Worm (Caenorhabditis elegans): ENCODE measurements around the gene H40L08.9.

Gene H40L08.9

DNA sequence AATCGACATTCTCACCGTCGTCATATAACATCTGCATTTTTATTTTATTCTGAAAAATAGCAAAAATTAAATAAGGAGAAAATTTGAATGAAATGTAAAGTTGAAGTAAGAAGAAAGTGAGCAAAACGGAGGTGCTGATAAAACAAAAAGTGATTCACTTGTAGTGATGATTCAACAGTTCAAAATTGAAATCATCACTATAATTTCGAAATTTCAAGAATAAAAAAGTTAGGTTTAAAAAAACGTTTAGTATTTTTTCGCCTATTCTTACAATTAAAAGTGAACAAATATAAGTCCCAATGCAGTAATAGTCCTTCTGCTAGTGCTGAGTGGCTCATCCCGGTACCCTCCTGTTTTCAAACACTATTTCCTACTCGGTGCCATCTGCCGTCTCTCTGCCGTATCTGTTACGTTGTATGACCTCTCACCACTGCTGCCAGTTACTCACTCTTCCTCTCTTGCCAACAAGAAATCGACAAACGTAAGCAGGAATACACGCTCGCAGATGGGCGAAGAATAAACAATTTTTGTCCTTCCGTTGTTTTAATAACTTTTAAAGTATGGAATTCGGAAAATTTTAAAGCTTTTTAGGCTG is 24.2 kb upstream of the H40L08.9 start, which contains the start of gene dhhc-1:
dhhc-1 (minus strand) TSS at position 51 of the 595 bp plus-strand sequence.
- TF ChIP-seq nfya-1 (tag; optimal IDR thresholded peaks at IDR 0.05) (peak; percentile 59), unc-42 (tag; optimal IDR thresholded peaks at IDR 0.05) (peak; percentile 4), fkh-10 (GFP tag; optimal IDR thresholded peaks at IDR 0.05) (no peak), ceh-31 (tag; optimal IDR thresholded peaks at IDR 0.05) (peak; percentile 56), ceh-18 (tag; optimal IDR thresholded peaks at IDR 0.05) (peak; percentile 26), unc-55 (GFP tag; optimal IDR thresholded peaks at IDR 0.05) (peak; percentile 40)

DNA sequence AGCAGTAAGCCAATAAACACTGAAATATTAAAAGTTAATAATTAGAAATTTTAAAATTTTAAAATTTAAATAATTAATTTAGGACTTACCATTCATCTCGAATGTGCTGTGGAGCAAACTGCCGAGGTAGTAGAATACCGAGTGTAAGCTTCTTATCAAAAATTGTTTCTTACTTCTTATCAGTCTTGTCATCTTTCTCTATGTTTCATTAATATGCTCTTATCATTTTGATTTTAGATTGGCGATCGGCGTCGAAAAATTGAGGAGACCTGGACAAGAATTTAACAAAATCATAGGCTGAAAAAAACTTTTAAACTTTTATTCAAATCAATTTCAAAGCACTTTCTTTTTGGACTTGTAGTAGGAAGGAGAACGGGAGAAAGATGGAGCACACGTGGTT is 21.5 kb upstream of the H40L08.9 start, which contains the start of gene F09B12.3:
F09B12.3 (minus strand) TSS at position 192 of the 400 bp plus-strand sequence.
- peak; percentile 73 for TF ChIP-seq elt-2 (tag; optimal IDR thresholded peaks at IDR 0.05)
- no peak for TF ChIP-seq ttx-3 (tag; optimal IDR thresholded peaks at IDR 0.05)

DNA sequence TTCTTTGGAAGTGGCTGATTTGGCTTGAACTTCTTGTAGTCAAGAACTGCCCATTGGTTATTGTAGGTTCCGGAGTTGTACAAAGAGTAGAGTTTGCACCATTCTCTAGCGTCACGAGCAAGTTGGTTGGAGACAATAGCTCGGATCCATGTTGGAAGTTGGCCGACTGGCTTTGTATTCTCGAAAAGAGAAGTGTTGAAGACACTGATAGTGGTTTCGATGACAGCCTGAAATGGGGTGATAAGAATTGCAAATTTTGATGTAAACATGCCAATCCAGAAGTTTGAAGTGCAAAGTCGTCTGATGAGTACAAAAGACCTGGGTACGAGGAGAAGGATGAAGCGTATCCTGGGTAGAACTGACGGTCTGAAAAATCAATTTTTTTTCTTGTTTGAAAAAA is 20.0 kb upstream of the H40L08.9 start:
- TF ChIP-seq ceh-31 (tag; optimal IDR thresholded peaks at IDR 0.05) (no peak), fkh-10 (GFP tag; optimal IDR thresholded peaks at IDR 0.05) (no peak), pqm-1 (tag; optimal IDR thresholded peaks at IDR 0.05) (no peak), ttx-3 (tag; optimal IDR thresholded peaks at IDR 0.05) (no peak), ceh-45 (GFP tag; IDR thresholded peaks at IDR 0.05) (no peak), rnt-1 (tag; optimal IDR thresholded peaks at IDR 0.05) (no peak), ceh-6 (GFP tag; optimal IDR thresholded peaks at IDR 0.05) (no peak), lim-6 (tag; optimal IDR thresholded peaks at IDR 0.05) (no peak), pha-2 (tag; optimal IDR thresholded peaks at IDR 0.05) (no peak), C08G9.2 (tag; optimal IDR thresholded peaks at IDR 0.05) (no peak), lin-11 (tag; optimal IDR thresholded peaks at IDR 0.05) (no peak), ref-2 (tag; optimal IDR thresholded peaks at IDR 0.05) (no peak), ceh-9 (tag; optimal IDR thresholded peaks at IDR 0.05) (no peak), hlh-6 (tag; optimal IDR thresholded peaks at IDR 0.05) (no peak), T23F11.4 (GFP tag; optimal IDR thresholded peaks at IDR 0.05) (no peak), ceh-18 (tag; optimal IDR thresholded peaks at IDR 0.05) (no peak), nhr-11 (tag; optimal IDR thresholded peaks at IDR 0.05) (no peak), hlh-15 (tag; optimal IDR thresholded peaks at IDR 0.05) (no peak), pha-4 (tag; optimal IDR thresholded peaks at IDR 0.05) (no peak), sox-2 (GFP tag; IDR thresholded peaks at IDR 0.05) (no peak)

DNA sequence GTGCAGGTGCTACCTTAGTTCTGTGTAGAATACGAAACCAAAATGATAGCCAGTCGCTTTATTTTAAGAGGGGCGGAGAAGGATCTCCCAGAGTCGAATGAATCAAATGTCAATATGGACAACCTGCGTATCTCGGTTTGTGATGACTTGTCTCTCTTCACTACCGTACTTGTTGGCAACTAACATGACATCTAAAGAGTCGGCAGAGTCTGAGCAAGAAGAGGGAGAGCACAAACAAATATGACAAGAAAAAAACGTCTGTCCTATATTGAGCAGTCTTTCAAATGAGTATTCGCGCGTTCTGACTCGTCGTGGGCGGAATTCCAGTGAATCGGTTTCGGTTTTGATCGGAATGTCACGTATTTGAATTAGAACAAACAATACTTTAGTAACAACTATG is 18.7 kb upstream of the H40L08.9 start, which contains the start of gene F09B12.7:
F09B12.7 (minus strand) TSS at position 101 of the 400 bp plus-strand sequence.
- no peak for TF ChIP-seq unc-86 (tag; optimal IDR thresholded peaks at IDR 0.05)

DNA sequence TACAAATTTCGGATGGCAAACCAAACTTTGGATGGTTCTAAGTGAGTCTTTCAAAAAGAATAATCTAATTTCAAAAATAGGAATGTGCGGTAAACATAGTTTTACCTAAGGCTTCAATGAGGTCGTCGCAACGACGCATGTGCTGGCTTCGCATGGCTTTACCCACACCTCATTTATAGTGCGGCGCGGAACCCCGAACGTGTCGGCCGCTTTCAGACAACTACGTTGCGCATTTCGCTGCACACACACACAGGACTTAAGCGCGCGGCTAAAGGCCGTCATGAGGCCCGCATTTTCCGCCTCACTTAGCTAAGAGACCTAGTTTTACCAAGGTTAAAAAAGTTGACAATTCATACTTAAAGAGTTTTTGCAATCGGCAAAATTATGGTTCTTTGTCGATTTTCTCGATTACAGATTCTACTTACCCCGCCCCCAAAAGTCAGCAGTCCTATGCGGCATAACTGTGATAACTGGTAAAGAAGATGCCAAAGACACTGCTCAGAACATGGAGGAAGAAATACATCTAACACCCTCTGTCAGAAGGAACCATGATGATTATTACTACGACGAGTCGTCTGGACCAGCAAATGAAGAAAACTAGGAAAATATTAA is 16.6 kb upstream of the H40L08.9 start:
- TF ChIP-seq pag-3 (tag; optimal IDR thresholded peaks at IDR 0.05; ENCODE audit: borderline replicate concordance): no peak
- no peak for TF ChIP-seq nhr-11 (tag; optimal IDR thresholded peaks at IDR 0.05)
- TF ChIP-seq gmeb-2 (tag; optimal IDR thresholded peaks at IDR 0.05): no peak
- no peak for TF ChIP-seq C08G9.2 (tag; optimal IDR thresholded peaks at IDR 0.05)
- TF ChIP-seq ahr-1 (tag; optimal IDR thresholded peaks at IDR 0.05): no peak
- TF ChIP-seq F13H6.1 (tag; optimal IDR thresholded peaks at IDR 0.05): no peak
- TF ChIP-seq ceh-2 (tag; optimal IDR thresholded peaks at IDR 0.05): no peak
- TF ChIP-seq pha-2 (tag; optimal IDR thresholded peaks at IDR 0.05): no peak

DNA sequence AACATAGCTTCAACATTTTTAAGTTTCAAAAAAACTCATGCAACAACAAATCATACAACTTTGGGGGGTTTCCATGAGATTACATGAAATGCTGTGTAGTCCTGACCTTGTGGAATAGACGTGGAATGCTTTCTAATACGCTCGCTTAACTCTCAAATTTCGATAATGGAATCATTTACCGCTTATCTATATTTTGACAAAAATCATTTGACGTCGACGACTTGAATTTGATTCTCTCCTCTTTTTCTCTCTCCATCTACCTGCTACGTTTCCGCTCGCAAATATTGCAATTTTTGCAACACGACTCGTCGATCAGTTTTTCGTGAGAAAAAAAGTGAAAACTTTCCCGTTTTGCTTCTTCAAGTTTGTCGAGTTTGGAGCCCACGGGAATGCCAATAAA is 12.8 kb upstream of the H40L08.9 start, which contains the start of gene flr-4:
flr-4 (plus strand) TSS at position 275 of the 400 bp plus-strand sequence.
- TF ChIP-seq tbx-2 (tag; optimal IDR thresholded peaks at IDR 0.05) (no peak), tbx-7 (tag; optimal IDR thresholded peaks at IDR 0.05) (no peak), dve-1 (tag; optimal IDR thresholded peaks at IDR 0.05) (no peak), unc-86 (tag; optimal IDR thresholded peaks at IDR 0.05) (no peak), hlh-8 (tag; optimal IDR thresholded peaks at IDR 0.05) (no peak), unc-3 (GFP tag; conservative IDR thresholded peaks at IDR 0.05) (no peak), unc-3 (tag; optimal IDR thresholded peaks at IDR 0.05) (no peak), npax-4 (tag; optimal IDR thresholded peaks at IDR 0.05) (no peak), pha-4 (tag; optimal IDR thresholded peaks at IDR 0.05) (no peak), ets-4 (tag; optimal IDR thresholded peaks at IDR 0.05) (no peak), lin-11 (tag; optimal IDR thresholded peaks at IDR 0.05) (no peak)

Measured in whole organism, late embryonic.